Fruit fly (Drosophila melanogaster) S2 (cell line): ENCODE results near the gene CG7778.

Source experiments
- CG8478 ChIP-seq: fragments of >200 bp; optimal IDR thresholded peaks from 2 replicates; lab custom pipeline; 2018
- CTCF ChIP-seq, 2 experiments: fragments of >200 bp; optimal IDR thresholded peaks; 2 replicates each; lab custom pipeline; 2018

CG7778 gene

DNA sequence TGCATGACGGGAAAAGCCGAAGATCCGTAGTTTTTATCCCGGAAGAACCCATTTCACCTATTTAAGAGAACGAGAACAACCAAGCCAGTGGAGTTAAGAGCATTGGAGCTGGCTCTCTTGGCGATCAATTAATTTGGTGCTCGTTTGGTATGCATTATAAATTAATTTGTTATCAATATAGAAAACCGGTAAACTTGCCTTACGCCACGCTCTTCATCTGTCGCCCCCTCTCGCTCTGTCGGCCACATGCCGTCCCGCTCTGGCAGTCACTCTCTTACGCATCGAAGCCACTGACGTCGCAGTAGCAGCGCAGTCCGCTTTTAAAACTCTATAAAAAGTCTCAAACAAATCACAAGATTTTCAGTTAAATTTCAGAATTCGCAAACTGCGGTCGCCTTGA, at the start of gene CG7778:
CG7778 (plus strand) TSS at position 361 of the 400 bp plus-strand sequence.
- TF ChIP-seq CG8478 (lab: Kevin White, UChicago) (no peak), CTCF (optimal IDR thresholded peaks at IDR 0.05; lab: Kevin White, UChicago) (no peak)

DNA sequence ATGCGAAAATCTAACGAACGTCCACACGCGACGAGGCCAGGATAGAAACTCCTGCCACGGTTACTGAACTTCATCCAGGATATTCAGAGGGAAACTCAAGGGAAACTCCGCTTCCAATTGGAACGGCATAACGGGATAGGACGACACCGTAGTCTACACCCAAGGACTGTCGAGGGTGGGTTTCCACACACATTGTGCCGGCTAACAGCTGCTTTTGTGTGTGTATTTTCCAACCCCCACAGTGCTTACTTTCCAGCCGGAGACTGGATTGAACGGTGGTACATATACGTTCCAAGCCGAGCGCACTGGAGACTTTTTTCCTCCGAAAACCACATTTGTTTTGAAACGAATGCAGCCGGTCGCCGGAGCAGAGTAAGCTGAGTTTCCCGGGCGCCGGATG, 49.4 kb upstream of the CG7778 start:
- no peak for TF ChIP-seq CTCF (optimal IDR thresholded peaks at IDR 0.05; lab: Kevin White, UChicago)
- TF ChIP-seq CG8478 (lab: Kevin White, UChicago): no peak

DNA sequence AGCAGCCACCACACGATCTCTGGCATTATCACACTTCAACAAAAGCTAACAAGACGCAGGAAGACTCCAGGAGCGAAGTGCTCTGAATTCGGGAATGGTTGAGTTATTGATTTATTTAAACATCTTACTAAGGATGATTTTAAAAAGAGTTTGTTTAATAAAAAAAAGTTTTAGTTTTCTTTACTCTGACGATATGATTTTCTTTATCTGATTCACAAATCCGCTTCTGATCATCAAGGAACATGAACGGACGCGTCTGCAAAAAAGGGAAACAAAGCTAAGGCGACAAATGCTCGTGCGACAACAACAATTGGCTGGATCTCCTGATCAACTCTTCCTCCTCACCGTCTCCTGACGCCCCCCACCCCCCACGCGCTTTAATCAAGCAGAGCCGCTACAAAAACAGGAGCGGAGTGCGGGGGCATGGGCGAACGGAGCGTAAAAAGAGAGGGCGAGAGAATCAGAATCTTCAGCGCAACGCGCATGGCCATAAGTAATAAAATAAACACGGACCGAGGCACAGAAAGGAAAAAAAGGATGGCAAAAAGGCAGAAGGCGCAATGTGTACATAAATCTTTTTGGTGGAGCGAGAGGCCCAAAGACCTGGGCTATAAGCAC, 47.1 kb upstream of the CG7778 start:
- TF ChIP-seq CG8478 (lab: Kevin White, UChicago) (no peak), CTCF (optimal IDR thresholded peaks at IDR 0.05; lab: Kevin White, UChicago) (no peak)

DNA sequence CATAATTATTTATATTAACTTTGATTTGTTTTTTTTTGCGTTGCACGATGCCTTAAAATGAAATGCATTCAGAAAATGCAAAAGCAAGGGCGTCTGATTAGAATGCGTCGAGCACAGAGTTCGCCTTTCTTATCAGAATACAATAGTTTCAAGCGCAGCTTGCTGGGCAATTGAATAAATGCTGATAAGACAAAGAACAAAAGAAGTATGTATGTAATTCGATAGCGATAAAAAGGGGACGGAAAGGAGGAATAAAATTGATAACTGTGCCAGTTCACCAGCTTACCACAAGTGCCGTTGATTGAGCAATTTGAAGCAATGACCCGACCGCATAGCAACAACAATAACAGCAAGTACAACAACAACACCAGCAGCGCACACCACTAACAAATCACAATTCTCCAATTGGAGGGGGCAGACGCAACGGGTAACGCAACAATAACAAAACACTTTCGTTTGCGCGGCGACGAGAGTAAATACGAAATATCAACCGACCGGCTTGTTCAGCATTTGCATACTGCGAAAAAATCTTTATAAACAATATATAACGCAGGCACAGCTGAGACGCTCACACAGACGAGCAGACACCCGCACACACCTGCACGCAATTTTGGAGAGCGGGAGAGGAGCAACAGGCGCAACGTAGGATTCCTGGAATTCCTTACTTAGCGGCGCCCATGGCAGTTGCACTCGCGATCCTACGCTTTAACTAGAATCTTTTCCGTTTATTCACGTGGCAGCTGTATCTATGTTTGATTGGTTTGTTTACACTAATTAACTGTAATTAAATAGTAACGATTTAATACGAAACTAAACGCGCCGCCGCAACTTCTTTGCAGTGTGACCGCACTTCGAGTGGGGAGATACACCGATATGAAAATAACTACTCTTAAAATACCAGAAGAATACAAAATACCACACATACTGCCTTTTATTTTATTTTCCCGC, 45.9 kb upstream of the CG7778 start, which contains the start of gene Btk:
Btk (minus strand) TSS at position 860 of the 948 bp plus-strand sequence.
- TF ChIP-seq CG8478 (lab: Kevin White, UChicago) (no peak), CTCF (optimal IDR thresholded peaks at IDR 0.05; lab: Kevin White, UChicago) (peak in 1 of 2 experiments; percentile 44)

DNA sequence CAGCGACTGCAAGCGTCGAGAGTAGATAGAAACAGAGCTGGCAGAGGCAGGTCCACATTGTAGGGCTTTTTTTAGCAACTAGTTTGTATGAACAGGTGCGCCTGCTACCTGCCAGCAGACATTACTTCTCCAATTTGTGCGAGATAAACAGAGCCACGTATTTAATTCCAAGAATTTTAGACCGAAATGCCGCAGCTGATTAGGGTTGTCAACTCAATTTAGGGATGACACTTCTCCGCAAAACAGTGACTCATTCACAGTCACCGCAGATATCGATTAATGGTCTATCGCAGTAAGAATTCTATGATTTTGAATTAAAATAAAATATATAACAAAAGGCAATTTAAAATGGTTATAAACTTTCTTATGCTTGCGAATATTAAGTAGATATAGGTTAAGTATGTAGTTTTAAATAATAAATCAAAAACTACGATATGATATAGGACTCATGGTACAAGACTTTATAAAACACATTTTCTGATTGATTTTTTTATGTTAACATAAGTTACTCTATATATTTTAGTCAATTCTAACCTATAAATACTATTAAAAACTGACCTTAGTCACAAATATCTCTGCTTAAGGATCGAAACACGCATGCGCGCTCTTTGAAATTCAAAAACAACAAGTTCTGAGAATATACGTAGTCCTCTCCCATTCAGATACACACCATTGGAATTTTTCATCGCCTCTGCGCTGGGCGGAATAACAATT, 43.5 kb upstream of the CG7778 start, which contains the start of the genes wol and Scgalpha:
wol (minus strand) TSS at position 220 of the 714 bp plus-strand sequence.
Scgalpha (plus strand) TSS at position 664 of the 714 bp plus-strand sequence.
- TF ChIP-seq CTCF (optimal IDR thresholded peaks at IDR 0.05; lab: Kevin White, UChicago) (no peak), CG8478 (lab: Kevin White, UChicago) (no peak)

DNA sequence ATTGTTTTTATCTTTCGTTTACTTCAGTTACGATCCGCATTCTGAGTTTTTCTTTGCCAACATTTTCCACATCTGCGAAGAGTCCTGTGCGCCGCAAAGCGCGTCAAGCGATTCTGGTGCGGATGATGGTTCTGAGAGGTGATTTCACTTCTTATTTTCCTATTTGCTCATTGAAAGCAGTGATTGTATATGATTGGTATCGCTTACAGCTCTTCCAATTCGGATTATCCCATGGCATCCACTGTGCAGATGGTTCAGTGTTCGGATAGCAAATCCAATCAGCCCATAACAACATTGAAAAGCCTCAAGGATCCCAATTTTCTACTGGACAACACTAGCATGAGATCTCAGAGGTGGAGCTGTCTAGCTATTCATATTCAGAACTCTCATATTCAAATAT, 41.8 kb upstream of the CG7778 start:
- TF ChIP-seq CG8478 (lab: Kevin White, UChicago): no peak
- no peak for TF ChIP-seq CTCF (optimal IDR thresholded peaks at IDR 0.05; lab: Kevin White, UChicago)

DNA sequence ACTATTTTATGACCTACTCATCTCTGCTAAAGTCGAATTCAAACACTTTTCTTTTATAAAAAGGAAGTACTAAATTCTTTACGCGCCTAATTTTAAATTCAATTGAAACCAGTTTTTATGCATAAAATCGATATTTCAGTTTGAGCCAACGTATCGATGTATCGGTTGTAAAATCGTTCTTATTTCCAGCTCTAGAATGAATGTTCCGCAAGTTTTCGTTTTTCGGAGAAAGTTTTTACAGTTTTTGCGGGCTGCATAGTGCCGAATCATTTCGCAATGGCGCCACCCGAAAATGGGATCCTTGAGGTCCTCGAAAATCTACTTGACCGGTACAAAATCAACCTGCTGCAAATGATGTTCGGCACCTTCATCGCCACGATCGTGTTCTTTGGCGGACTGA, 41.0 kb upstream of the CG7778 start, which contains the start of gene CG7840:
CG7840 (plus strand) TSS at position 178 of the 400 bp plus-strand sequence.
- TF ChIP-seq CG8478 (lab: Kevin White, UChicago) (no peak), CTCF (optimal IDR thresholded peaks at IDR 0.05; lab: Kevin White, UChicago) (no peak)

DNA sequence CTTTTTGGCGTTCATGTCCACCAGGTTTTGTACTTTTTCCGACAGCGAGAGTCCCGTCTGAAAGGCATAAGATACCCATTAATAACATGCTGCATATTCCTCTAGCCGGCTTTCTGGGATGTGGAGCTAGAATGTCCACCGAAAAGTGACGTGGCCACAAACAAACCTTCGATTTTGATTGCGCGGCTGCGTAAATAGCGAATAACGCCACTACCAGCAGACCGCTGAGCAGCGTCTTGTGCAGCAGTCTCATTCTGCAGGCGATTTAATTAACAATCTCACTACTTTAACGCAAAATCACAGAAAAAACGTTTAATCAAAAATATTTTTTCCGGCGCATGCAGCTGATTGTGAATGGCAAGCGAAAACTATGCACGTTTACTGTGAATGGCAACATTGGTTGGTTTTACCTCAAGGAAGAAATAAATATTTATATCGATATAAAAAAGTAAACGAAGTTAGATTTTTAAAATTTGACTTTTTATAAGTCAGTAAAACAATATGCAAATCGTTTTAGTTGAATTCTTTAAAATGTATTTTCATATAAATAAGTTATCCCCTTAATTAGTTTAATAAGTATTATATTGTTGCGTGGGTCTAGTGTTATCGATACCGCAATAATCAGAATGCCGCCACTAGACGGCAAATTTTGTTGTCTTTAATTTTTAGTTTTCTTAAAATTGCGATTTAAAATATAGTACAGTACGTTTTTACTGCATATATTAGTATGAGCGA, 38.4 kb upstream of the CG7778 start, which contains the start of the genes Ostgamma and Mettl14:
Ostgamma (minus strand) TSS at position 376 of the 735 bp plus-strand sequence.
Mettl14 (plus strand) TSS at position 611 of the 735 bp plus-strand sequence.
- TF ChIP-seq CTCF (optimal IDR thresholded peaks at IDR 0.05; lab: Kevin White, UChicago) (no peak), CG8478 (lab: Kevin White, UChicago) (no peak)

DNA sequence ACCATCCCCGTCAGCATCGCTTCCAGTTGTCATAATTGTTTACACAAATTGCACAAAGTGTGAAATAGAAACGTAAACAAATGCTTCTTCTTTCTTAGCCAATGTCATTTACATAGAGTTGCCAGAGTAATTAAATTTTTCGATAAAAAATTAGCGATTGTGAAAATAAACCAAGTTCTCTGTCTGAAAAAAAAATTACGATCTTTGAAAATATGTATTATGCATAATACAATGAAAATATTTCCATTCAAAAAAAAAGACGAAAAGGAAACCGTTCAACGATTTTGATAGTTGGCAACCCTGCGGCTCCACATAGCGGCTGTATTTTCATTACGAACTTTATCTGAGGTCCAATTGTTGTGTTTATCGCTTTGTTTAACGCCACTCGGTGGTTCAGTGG, 35.3 kb upstream of the CG7778 start, which contains the start of the genes CG7810 and CG7806:
CG7810 (minus strand) TSS at position 105 of the 400 bp plus-strand sequence.
CG7806 (plus strand) TSS at position 309 of the 400 bp plus-strand sequence.
- TF ChIP-seq CG8478 (lab: Kevin White, UChicago) (no peak), CTCF (optimal IDR thresholded peaks at IDR 0.05; lab: Kevin White, UChicago) (no peak)

DNA sequence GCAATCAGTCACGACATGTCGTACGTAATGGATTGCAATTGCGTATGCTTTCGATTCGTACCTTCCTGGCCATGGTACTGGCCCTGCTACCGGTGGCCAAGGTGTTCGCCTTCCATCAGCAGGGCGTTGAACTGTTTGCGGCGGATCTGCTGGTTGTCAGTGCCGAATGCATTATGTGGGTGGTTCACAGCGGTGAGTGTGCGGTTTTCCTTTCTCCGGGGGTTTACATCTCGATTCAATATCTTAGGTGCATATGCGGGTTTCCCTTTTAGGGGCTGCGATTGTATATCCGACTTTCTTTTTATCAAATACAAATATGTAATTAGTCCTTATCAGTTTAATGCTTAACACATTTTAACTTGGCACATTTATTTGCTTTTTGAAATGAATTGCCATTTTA, 34.7 kb upstream of the CG7778 start:
- no peak for TF ChIP-seq CG8478 (lab: Kevin White, UChicago)
- no peak for TF ChIP-seq CTCF (optimal IDR thresholded peaks at IDR 0.05; lab: Kevin White, UChicago)

DNA sequence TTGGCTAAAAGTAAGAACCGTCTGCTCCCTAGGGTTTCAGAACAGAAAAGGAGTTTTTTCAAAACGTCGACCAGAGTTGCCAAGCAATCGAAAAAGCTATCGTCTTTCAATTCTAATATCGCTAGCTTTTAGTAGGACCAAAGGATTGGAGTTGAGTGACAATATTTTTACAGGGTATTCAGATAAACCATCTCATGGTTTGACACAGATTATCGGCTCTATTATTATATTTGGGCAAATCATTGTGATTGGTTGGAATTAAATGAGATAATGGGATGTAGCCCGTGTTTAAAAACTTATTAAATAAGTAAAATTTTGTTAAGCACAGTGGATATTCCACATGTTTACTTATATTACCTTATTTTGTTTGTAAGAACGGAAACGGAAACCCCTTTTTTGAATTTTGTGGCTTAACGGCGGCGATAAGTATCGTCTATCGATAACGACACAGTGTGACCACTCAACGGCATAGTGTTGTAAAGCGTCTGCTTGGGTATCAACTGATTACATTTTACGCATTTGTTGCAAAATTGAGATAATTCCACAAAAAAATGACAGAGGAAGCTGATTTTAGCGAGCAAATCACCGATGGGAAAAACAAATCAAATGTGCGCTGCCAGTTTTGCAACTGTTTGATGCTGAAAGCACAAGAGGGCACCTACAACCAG, 26.4 kb upstream of the CG7778 start, which contains the start of the genes mtsh and strat:
mtsh (minus strand) TSS at position 51 of the 668 bp plus-strand sequence.
strat (plus strand) TSS at position 471 of the 668 bp plus-strand sequence.
- TF ChIP-seq CG8478 (lab: Kevin White, UChicago): no peak
- TF ChIP-seq CTCF (optimal IDR thresholded peaks at IDR 0.05; lab: Kevin White, UChicago): no peak

DNA sequence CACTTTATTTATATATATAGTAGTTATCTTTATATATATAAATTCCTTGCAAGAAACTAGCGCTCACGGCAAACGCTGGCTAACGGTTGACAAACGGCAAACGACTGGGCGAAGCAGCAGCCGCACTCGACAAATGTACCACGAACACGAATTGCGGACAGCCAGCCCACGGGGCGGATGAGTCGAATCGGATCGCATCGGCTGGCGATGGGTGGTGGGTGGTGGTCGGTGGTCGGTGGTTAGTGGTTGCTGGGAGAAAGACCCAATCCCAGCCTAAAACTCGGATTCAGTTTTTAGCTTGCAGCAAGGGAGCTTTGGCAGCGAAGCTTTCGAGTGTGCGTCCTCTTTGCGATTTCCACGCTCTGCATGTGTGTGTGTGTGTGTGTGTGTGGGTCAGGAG, 21.3 kb upstream of the CG7778 start, which contains the start of gene CG7781:
CG7781 (minus strand) TSS at position 260 of the 400 bp plus-strand sequence.
- TF ChIP-seq CTCF (optimal IDR thresholded peaks at IDR 0.05; lab: Kevin White, UChicago): no peak
- TF ChIP-seq CG8478 (lab: Kevin White, UChicago): no peak
